Fruit fly (Drosophila melanogaster) whole organism, wandering third instar larva: ENCODE data around the gene Nepl12.

ENCODE experiments used
- Abd-B ChIP-seq: fragments of >200 bp; optimal IDR thresholded peaks from 2 replicates; lab custom pipeline; 2017; ENCODE audit warnings: missing biosample characterization, missing genetic modification characterization
- CG32264 ChIP-seq: fragments of 200-800 bp; sonication (Bioruptor generic); optimal IDR thresholded peaks from 2 replicates; lab custom pipeline; 2016; ENCODE audit warnings: missing biosample characterization, missing genetic modification characterization
- CG9705 ChIP-seq: fragments of 200-800 bp; sonication (Bioruptor generic); optimal IDR thresholded peaks from 2 replicates; lab custom pipeline; 2018; ENCODE audit warnings: missing biosample characterization, mild to moderate bottlenecking, missing genetic modification characterization
- Dfd ChIP-seq: fragments of >200 bp; optimal IDR thresholded peaks from 2 replicates; lab custom pipeline; 2017; ENCODE audit warnings: missing biosample characterization, missing genetic modification characterization
- GATAd ChIP-seq: sonication (Bioruptor generic); optimal IDR thresholded peaks from 2 replicates; lab custom pipeline; 2016; ENCODE audit warnings: missing biosample characterization, missing genetic modification characterization
- HLH106 ChIP-seq: fragments of 200-800 bp; optimal IDR thresholded peaks from 3 replicates; lab custom pipeline; 2019; ENCODE audit warnings: missing biosample characterization, mild to moderate bottlenecking, missing genetic modification characterization, moderate library complexity
- Hnf4 ChIP-seq: fragments of 200-800 bp; sonication (Bioruptor generic); optimal IDR thresholded peaks from 2 replicates; lab custom pipeline; 2016; ENCODE audit warnings: missing biosample characterization, mild to moderate bottlenecking, missing genetic modification characterization
- Hr83 ChIP-seq: fragments of 200-300 bp; sonication (Bioruptor generic); optimal IDR thresholded peaks from 2 replicates; lab custom pipeline; 2016; ENCODE audit warnings: missing biosample characterization, mild to moderate bottlenecking, missing genetic modification characterization, moderate library complexity; ENCODE audit not compliant: poor library complexity, severe bottlenecking
- Jra ChIP-seq: sonication (Bioruptor generic); optimal IDR thresholded peaks from 2 replicates; lab custom pipeline; 2016; ENCODE audit warnings: missing biosample characterization, missing genetic modification characterization
- Myc ChIP-seq: fragments of >200 bp; optimal IDR thresholded peaks from 2 replicates; lab custom pipeline; 2017
- OdsH ChIP-seq: fragments of 200-800 bp; sonication (Bioruptor generic); optimal IDR thresholded peaks from 2 replicates; lab custom pipeline; 2016; ENCODE audit warnings: missing biosample characterization, mild to moderate bottlenecking, missing genetic modification characterization
- Rel ChIP-seq, 2 experiments: fragments of 200-800 bp; sonication (Bioruptor generic) in 1 of 2; optimal IDR thresholded peaks; 2 replicates in 1 of 2; 3 replicates in 1 of 2; lab custom pipeline; 2016 to 2019; ENCODE audit warnings: mild to moderate bottlenecking in 2 of 2, missing biosample characterization in 2 of 2, missing genetic modification characterization in 2 of 2, moderate library complexity in 1 of 2
- Sp1 ChIP-seq: fragments of 200-800 bp; sonication (Bioruptor generic); optimal IDR thresholded peaks from 3 replicates; lab custom pipeline; 2019; ENCODE audit warnings: missing biosample characterization, mild to moderate bottlenecking, missing genetic modification characterization, moderate library complexity
- Vsx2 ChIP-seq: fragments of 200-300, 225-300 bp; sonication (Bioruptor generic); optimal IDR thresholded peaks from 2 replicates; lab custom pipeline; 2018; ENCODE audit warnings: missing biosample characterization, missing genetic modification characterization; ENCODE audit not compliant: partially characterized antibody
- br ChIP-seq: fragments of 200-800 bp; sonication (Bioruptor generic); optimal IDR thresholded peaks from 2 replicates; lab custom pipeline; 2016; ENCODE audit warnings: missing biosample characterization, missing genetic modification characterization
- dl ChIP-seq, 2 experiments: fragments of 175-275, 200-275 bp in 1 of 2; fragments of 200-275 bp in 1 of 2; sonication (Bioruptor generic); optimal IDR thresholded peaks; lab custom pipeline; 2018; ENCODE audit warnings: mild to moderate bottlenecking in 2 of 2, missing biosample characterization in 2 of 2, missing genetic modification characterization in 2 of 2, moderate library complexity in 2 of 2; ENCODE audit not compliant: partially characterized antibody in 2 of 2, insufficient read depth in 1 of 2
- dsf ChIP-seq: sonication (Bioruptor generic); optimal IDR thresholded peaks from 2 replicates; lab custom pipeline; 2016; ENCODE audit warnings: missing biosample characterization, missing genetic modification characterization, borderline replicate concordance
- ey ChIP-seq: fragments of 200-800 bp; sonication (Bioruptor generic); optimal IDR thresholded peaks from 2 replicates; lab custom pipeline; 2016; ENCODE audit warnings: missing biosample characterization, missing genetic modification characterization
- foxo ChIP-seq, 2 experiments: fragments of 200-800 bp; sonication (Bioruptor generic); optimal IDR thresholded peaks; 2 replicates in 1 of 2; 3 replicates in 1 of 2; lab custom pipeline; 2016 to 2017; ENCODE audit warnings: missing biosample characterization in 2 of 2, missing genetic modification characterization in 2 of 2
- fru ChIP-seq: fragments of 200-800 bp; sonication (Bioruptor generic); optimal IDR thresholded peaks from 3 replicates; lab custom pipeline; 2016; ENCODE audit warnings: missing biosample characterization, mild to moderate bottlenecking, missing genetic modification characterization
- h ChIP-seq: fragments of 200-800 bp; sonication (Bioruptor generic); optimal IDR thresholded peaks from 3 replicates; lab custom pipeline; 2016; ENCODE audit warnings: missing biosample characterization, mild to moderate bottlenecking, missing genetic modification characterization
- jim ChIP-seq: fragments of 175-275, 200-325 bp; sonication (Bioruptor generic); optimal IDR thresholded peaks from 2 replicates; lab custom pipeline; 2016; ENCODE audit warnings: missing biosample characterization, mild to moderate bottlenecking, missing genetic modification characterization
- lola ChIP-seq: fragments of >200 bp; optimal IDR thresholded peaks from 2 replicates; lab custom pipeline; 2017; ENCODE audit warnings: missing biosample characterization, missing genetic modification characterization
- pan ChIP-seq: fragments of >200 bp; optimal IDR thresholded peaks from 2 replicates; lab custom pipeline; 2017
- psq ChIP-seq: fragments of 200-800 bp; sonication (Bioruptor generic); optimal IDR thresholded peaks from 3 replicates; lab custom pipeline; 2017; ENCODE audit warnings: missing biosample characterization, mild to moderate bottlenecking, missing genetic modification characterization, moderate library complexity
- rgr ChIP-seq: fragments of 200-800 bp; sonication (Bioruptor generic); optimal IDR thresholded peaks from 3 replicates; lab custom pipeline; 2016; ENCODE audit warnings: missing biosample characterization, mild to moderate bottlenecking, missing genetic modification characterization
- sage ChIP-seq: fragments of 200-800 bp; sonication (Bioruptor generic); optimal IDR thresholded peaks from 2 replicates; lab custom pipeline; 2016; ENCODE audit warnings: missing biosample characterization, mild to moderate bottlenecking, missing genetic modification characterization
- sv ChIP-seq: fragments of 200-800 bp; sonication (Bioruptor generic); optimal IDR thresholded peaks from 3 replicates; lab custom pipeline; 2016; ENCODE audit warnings: missing biosample characterization, missing genetic modification characterization
- tai ChIP-seq: sonication (Bioruptor generic); optimal IDR thresholded peaks from 2 replicates; lab custom pipeline; 2016; ENCODE audit warnings: missing biosample characterization, missing genetic modification characterization
- usp ChIP-seq: fragments of >200 bp; optimal IDR thresholded peaks from 2 replicates; lab custom pipeline; 2017; ENCODE audit warnings: missing biosample characterization, missing genetic modification characterization
- woc ChIP-seq: sonication (Bioruptor generic); optimal IDR thresholded peaks from 2 replicates; lab custom pipeline; 2016; ENCODE audit warnings: missing biosample characterization, mild to moderate bottlenecking, missing genetic modification characterization

The Nepl12 gene

dm6 chr3R:9701897-9702296 lies 26.6 kb downstream of the Nepl12 start:
- TF ChIP-seq Hnf4 (GFP tag; lab: Kevin White, UChicago) (no peak), sage (GFP tag; lab: Kevin White, UChicago) (peak; percentile 22), OdsH (GFP tag; lab: Kevin White, UChicago) (no peak), foxo (GFP tag; optimal IDR thresholded peaks at IDR 0.05; lab: Kevin White, UChicago) (no peak), ey (GFP tag; lab: Kevin White, UChicago) (no peak), rgr (GFP tag; lab: Kevin White, UChicago) (peak; percentile 23), dsf (GFP tag; lab: Kevin White, UChicago) (no peak), jim (no peak), lola (no peak)

DNA sequence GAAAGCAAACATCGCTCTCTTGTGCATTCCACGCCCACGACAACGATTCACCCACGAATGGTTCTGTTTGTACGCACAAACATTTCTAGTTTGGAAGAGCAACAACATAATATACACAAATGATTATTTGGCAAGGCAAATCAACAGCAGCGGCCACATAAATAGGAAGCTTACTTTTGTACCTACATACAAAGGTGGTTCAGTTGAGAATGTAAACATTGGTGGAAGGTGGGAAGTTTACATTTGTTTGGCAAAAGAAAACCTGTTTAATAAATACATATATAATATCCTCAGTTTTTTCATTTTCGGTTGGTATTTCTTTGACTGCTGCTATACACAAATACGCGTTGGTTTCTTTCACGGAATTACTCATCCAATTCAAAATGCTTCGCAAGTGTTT lies 27.2 kb downstream of the Nepl12 start:
- TF ChIP-seq psq (GFP tag; lab: Kevin White, UChicago) (peak; percentile 32), foxo (GFP tag; optimal IDR thresholded peaks at IDR 0.05; lab: Kevin White, UChicago) (peak in 1 of 2 experiments; percentile 65), usp (GFP tag; lab: Kevin White, UChicago) (no peak), jim (no peak), Rel (GFP tag; optimal IDR thresholded peaks at IDR 0.05; lab: Kevin White, UChicago) (peak; percentile 36), Rel (tag; optimal IDR thresholded peaks at IDR 0.05; lab: Kevin White, UChicago) (no peak), rgr (GFP tag; lab: Kevin White, UChicago) (peak; percentile 77), br (peak; percentile 37), GATAd (GFP tag; lab: Kevin White, UChicago) (peak; percentile 16), h (GFP tag; lab: Kevin White, UChicago) (peak; percentile 74), Dfd (no peak), Sp1 (GFP tag; lab: Kevin White, UChicago) (peak; percentile 22), woc (peak; percentile 9), CG32264 (GFP tag; lab: Kevin White, UChicago) (no peak), CG9705 (GFP tag; lab: Kevin White, UChicago) (no peak), HLH106 (peak; percentile 38), OdsH (GFP tag; lab: Kevin White, UChicago) (peak; percentile 58), Myc (no peak), ey (GFP tag; lab: Kevin White, UChicago) (peak; percentile 67), fru (GFP tag; lab: Kevin White, UChicago) (peak; percentile 23), Hnf4 (GFP tag; lab: Kevin White, UChicago) (peak; percentile 67), sage (GFP tag; lab: Kevin White, UChicago) (no peak), dsf (GFP tag; lab: Kevin White, UChicago) (peak; percentile 39), sv (GFP tag; lab: Kevin White, UChicago) (peak; percentile 91), Jra (GFP tag; lab: Kevin White, UChicago) (no peak), pan (no peak)
- TF ChIP-seq, all 38 proteins: peak for 16

- TF ChIP-seq OdsH (GFP tag; lab: Kevin White, UChicago) (no peak), CG32264 (GFP tag; lab: Kevin White, UChicago) (no peak), Hr83 (GFP tag; lab: Kevin White, UChicago) (no peak), lola (no peak), Myc (no peak), Hnf4 (GFP tag; lab: Kevin White, UChicago) (no peak), br (no peak), foxo (GFP tag; optimal IDR thresholded peaks at IDR 0.05; lab: Kevin White, UChicago) (no peak), Jra (GFP tag; lab: Kevin White, UChicago) (no peak), rgr (GFP tag; lab: Kevin White, UChicago) (no peak), tai (GFP tag; lab: Kevin White, UChicago) (no peak), dsf (GFP tag; lab: Kevin White, UChicago) (no peak), dl (GFP tag; optimal IDR thresholded peaks at IDR 0.05; lab: Kevin White, UChicago; ENCODE audit: insufficient read depth in 1 of 2, partially characterized antibody in 2 of 2) (no peak), Abd-B (GFP tag; lab: Kevin White, UChicago) (no peak), usp (GFP tag; lab: Kevin White, UChicago) (no peak), pan (no peak), Vsx2 (GFP tag; lab: Kevin White, UChicago) (no peak)
Measured at dm6 chr3R:9703273-9703672, 27.9 kb downstream of the Nepl12 start.
